Worm (Caenorhabditis elegans) whole organism, late embryonic: ENCODE results near the gene F59B10.4.

Experiments
- C08G9.2 ChIP-seq: sonication (generic microtip); optimal IDR thresholded peaks from 2 replicates; lab custom pipeline; 2016; ENCODE audit warnings: mild to moderate bottlenecking, missing genetic modification characterization, moderate library complexity, missing compliant biosample characterization
- C38D4.7 ChIP-seq: fragments of 200-800 bp; sonication (Bioruptor generic); optimal IDR thresholded peaks from 2 replicates; lab custom pipeline; 2018; ENCODE audit warnings: mild to moderate bottlenecking, missing genetic modification characterization, moderate library complexity, missing compliant biosample characterization
- F13H6.1 ChIP-seq: sonication (generic microtip); optimal IDR thresholded peaks from 2 replicates; lab custom pipeline; 2016; ENCODE audit warnings: missing genetic modification characterization, missing compliant biosample characterization
- K02D7.2 ChIP-seq: sonication (generic microtip); optimal IDR thresholded peaks from 2 replicates; lab custom pipeline; 2017; ENCODE audit warnings: mild to moderate bottlenecking, missing genetic modification characterization, missing compliant biosample characterization
- K09A11.1 ChIP-seq: sonication (generic microtip); optimal IDR thresholded peaks from 2 replicates; lab custom pipeline; 2017; ENCODE audit warnings: antibody characterized with exemption, mild to moderate bottlenecking, missing genetic modification characterization, missing compliant biosample characterization; ENCODE audit not compliant: insufficient read depth
- T23F11.4 ChIP-seq: fragments of 200-800 bp; sonication (Bioruptor generic); optimal IDR thresholded peaks from 2 replicates; lab custom pipeline; 2018; ENCODE audit warnings: mild to moderate bottlenecking, missing genetic modification characterization, missing compliant biosample characterization
- Y22D7AL.16 ChIP-seq: sonication (generic microtip); optimal IDR thresholded peaks from 2 replicates; lab custom pipeline; 2016; ENCODE audit warnings: missing genetic modification characterization, missing compliant biosample characterization
- ahr-1 ChIP-seq: sonication (generic microtip); optimal IDR thresholded peaks from 2 replicates; lab custom pipeline; 2016; ENCODE audit warnings: missing genetic modification characterization, missing compliant biosample characterization
- ceh-14 ChIP-seq: sonication (generic microtip); optimal IDR thresholded peaks from 2 replicates; lab custom pipeline; 2016; ENCODE audit warnings: missing genotype, missing genetic modification characterization, missing compliant biosample characterization
- ceh-18 ChIP-seq: sonication (generic microtip); optimal IDR thresholded peaks from 2 replicates; lab custom pipeline; 2016; ENCODE audit warnings: missing genetic modification characterization, missing compliant biosample characterization
- ceh-19 ChIP-seq: fragments of 200-800 bp; sonication (Bioruptor generic); optimal IDR thresholded peaks from 2 replicates; lab custom pipeline; 2018; ENCODE audit warnings: mild to moderate bottlenecking, missing genetic modification characterization, missing compliant biosample characterization
- ceh-2 ChIP-seq: sonication (generic microtip); optimal IDR thresholded peaks from 2 replicates; lab custom pipeline; 2016; ENCODE audit warnings: missing genotype, missing genetic modification characterization, missing compliant biosample characterization
- ceh-22 ChIP-seq: sonication (generic microtip); optimal IDR thresholded peaks from 2 replicates; lab custom pipeline; 2017; ENCODE audit warnings: missing biosample characterization, missing genetic modification characterization
- ceh-24 ChIP-seq: sonication (generic microtip); optimal IDR thresholded peaks from 2 replicates; lab custom pipeline; 2016; ENCODE audit warnings: mild to moderate bottlenecking, missing genetic modification characterization, missing compliant biosample characterization
- ceh-45 ChIP-seq: fragments of 200-800 bp; sonication (Bioruptor generic); IDR thresholded peaks from 2 replicates; pipeline ENCODE4 v1.3.6; 2022; ENCODE audit warnings: missing genetic modification reagents, missing genetic modification characterization, missing compliant biosample characterization
- ceh-48 ChIP-seq: sonication (generic microtip); optimal IDR thresholded peaks from 2 replicates; lab custom pipeline; 2016; ENCODE audit warnings: missing genetic modification characterization, inconsistent platforms, missing compliant biosample characterization
- ceh-9 ChIP-seq: sonication (generic microtip); optimal IDR thresholded peaks from 2 replicates; lab custom pipeline; 2016; ENCODE audit warnings: mild to moderate bottlenecking, missing genetic modification characterization, inconsistent platforms, missing compliant biosample characterization
- che-1 ChIP-seq: sonication (generic microtip); optimal IDR thresholded peaks from 2 replicates; lab custom pipeline; 2016; ENCODE audit warnings: mild to moderate bottlenecking, missing genetic modification characterization, missing compliant biosample characterization
- elt-4 ChIP-seq: sonication (generic microtip); optimal IDR thresholded peaks from 2 replicates; lab custom pipeline; 2016; ENCODE audit warnings: missing genetic modification characterization, missing compliant biosample characterization
- eyg-1 ChIP-seq: sonication (generic microtip); optimal IDR thresholded peaks from 2 replicates; lab custom pipeline; 2016; ENCODE audit warnings: missing genotype, missing genetic modification characterization, missing compliant biosample characterization
- gmeb-2 ChIP-seq: sonication (generic microtip); optimal IDR thresholded peaks from 2 replicates; lab custom pipeline; 2016; ENCODE audit warnings: missing genetic modification characterization, inconsistent platforms, missing compliant biosample characterization
- hlh-30 ChIP-seq: sonication (generic microtip); optimal IDR thresholded peaks from 2 replicates; lab custom pipeline; 2017; ENCODE audit warnings: antibody characterized with exemption, missing genetic modification characterization, missing compliant biosample characterization; ENCODE audit not compliant: insufficient read depth
- hlh-8 ChIP-seq: sonication (generic microtip); optimal IDR thresholded peaks from 2 replicates; lab custom pipeline; 2016; ENCODE audit warnings: missing genotype, missing genetic modification characterization, missing compliant biosample characterization
- lim-6 ChIP-seq: sonication (generic microtip); optimal IDR thresholded peaks from 2 replicates; lab custom pipeline; 2016; ENCODE audit warnings: missing genetic modification characterization, missing compliant biosample characterization
- lin-11 ChIP-seq: fragments of 200-800 bp; sonication (Bioruptor generic); optimal IDR thresholded peaks from 2 replicates; lab custom pipeline; 2018; ENCODE audit warnings: mild to moderate bottlenecking, missing genetic modification characterization, missing compliant biosample characterization
- madf-2 ChIP-seq: sonication (generic microtip); optimal IDR thresholded peaks from 2 replicates; lab custom pipeline; 2017; ENCODE audit warnings: missing genetic modification characterization, missing compliant biosample characterization
- mec-3 ChIP-seq: sonication (generic microtip); optimal IDR thresholded peaks from 2 replicates; lab custom pipeline; 2016; ENCODE audit warnings: borderline replicate concordance, missing genetic modification characterization, missing compliant biosample characterization
- nfya-1 ChIP-seq: sonication (generic microtip); optimal IDR thresholded peaks from 2 replicates; lab custom pipeline; 2017; ENCODE audit warnings: missing genetic modification characterization, mild to moderate bottlenecking, missing compliant biosample characterization, antibody characterized with exemption, moderate library complexity
- nhr-232 ChIP-seq: sonication (generic microtip); optimal IDR thresholded peaks from 2 replicates; lab custom pipeline; 2016; ENCODE audit warnings: missing genetic modification characterization, missing compliant biosample characterization
- pag-3 ChIP-seq: sonication (generic microtip); optimal IDR thresholded peaks from 2 replicates; lab custom pipeline; 2016; ENCODE audit warnings: missing compliant biosample characterization, missing genetic modification characterization, borderline replicate concordance
- pat-9 ChIP-seq: fragments of 200-800 bp; sonication (Bioruptor generic); optimal IDR thresholded peaks from 2 replicates; lab custom pipeline; 2018; ENCODE audit warnings: mild to moderate bottlenecking, missing genetic modification characterization, moderate library complexity, missing compliant biosample characterization
- pha-2 ChIP-seq: sonication (generic microtip); optimal IDR thresholded peaks from 2 replicates; lab custom pipeline; 2017; ENCODE audit warnings: mild to moderate bottlenecking, missing genetic modification characterization, missing compliant biosample characterization
- pqm-1 ChIP-seq: sonication (generic microtip); optimal IDR thresholded peaks from 2 replicates; lab custom pipeline; 2016; ENCODE audit warnings: missing genetic modification characterization, missing compliant biosample characterization
- ref-2 ChIP-seq: sonication (generic microtip); optimal IDR thresholded peaks from 2 replicates; lab custom pipeline; 2016; ENCODE audit warnings: missing genetic modification characterization, missing compliant biosample characterization
- sdc-2 ChIP-seq: sonication (generic microtip); optimal IDR thresholded peaks from 2 replicates; lab custom pipeline; 2016; ENCODE audit warnings: missing genotype, missing genetic modification characterization, missing compliant biosample characterization
- sox-4 ChIP-seq: sonication (generic microtip); optimal IDR thresholded peaks from 2 replicates; lab custom pipeline; 2017; ENCODE audit warnings: mild to moderate bottlenecking, missing genetic modification characterization, inconsistent platforms, missing compliant biosample characterization
- syd-9 ChIP-seq: sonication (generic microtip); optimal IDR thresholded peaks from 2 replicates; lab custom pipeline; 2016; ENCODE audit warnings: mild to moderate bottlenecking, missing genetic modification characterization, moderate library complexity, missing compliant biosample characterization
- tbx-2 ChIP-seq: sonication (generic microtip); optimal IDR thresholded peaks from 2 replicates; lab custom pipeline; 2016; ENCODE audit warnings: missing genetic modification characterization, missing compliant biosample characterization
- ttx-3 ChIP-seq: sonication (generic microtip); optimal IDR thresholded peaks from 2 replicates; lab custom pipeline; 2016; ENCODE audit warnings: missing genetic modification reagents, missing genetic modification characterization, missing compliant biosample characterization
- unc-3 ChIP-seq, 2 experiments: fragments of 200-800 bp in 1 of 2; sonication (Bioruptor generic) in 1 of 2; sonication (generic microtip) in 1 of 2; conservative IDR thresholded peaks in 1 of 2; optimal IDR thresholded peaks in 1 of 2; 2 replicates each; pipeline versions ENCODE4 v1.3.6 to Lab custom; 2016 to 2022; ENCODE audit warnings: missing compliant biosample characterization in 2 of 2, missing genetic modification characterization in 2 of 2, missing genetic modification reagents in 1 of 2
- unc-42 ChIP-seq: sonication (generic microtip); optimal IDR thresholded peaks from 2 replicates; lab custom pipeline; 2016; ENCODE audit warnings: missing genotype, missing genetic modification characterization, missing compliant biosample characterization
- unc-86 ChIP-seq: sonication (generic microtip); optimal IDR thresholded peaks from 2 replicates; lab custom pipeline; 2016; ENCODE audit warnings: missing genetic modification characterization, missing compliant biosample characterization
- zip-5 ChIP-seq: sonication (generic microtip); optimal IDR thresholded peaks from 2 replicates; lab custom pipeline; 2016; ENCODE audit warnings: missing genetic modification characterization, missing compliant biosample characterization

F59B10.4 gene

DNA sequence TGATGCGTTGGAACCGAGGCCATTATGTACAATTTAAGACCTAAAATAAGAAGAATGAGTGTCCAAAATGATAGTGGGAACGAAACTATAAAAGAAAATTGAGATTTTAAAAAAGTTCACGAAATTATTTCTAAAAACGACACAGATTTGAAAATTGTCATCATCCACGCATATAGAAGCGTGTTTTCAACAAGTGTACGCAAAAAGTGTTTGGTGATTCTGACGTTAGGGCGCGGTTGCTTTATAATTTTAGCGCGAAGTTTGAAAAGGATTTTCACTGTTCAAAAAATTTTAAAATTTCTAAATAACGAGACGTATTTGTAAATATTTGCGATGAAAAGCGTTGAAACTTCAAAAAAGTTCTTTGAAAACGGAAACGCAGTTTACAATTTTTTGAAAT, 44.5 kb upstream of the F59B10.4 start, which contains the start of gene cdc-48.1 (continued):
- TF ChIP-seq eyg-1, result no peak
- TF ChIP-seq che-1, result peak; percentile 51
- peak; percentile 100 for TF ChIP-seq unc-42 (tag; lab: Kevin White, UChicago)
- peak; percentile 79 for TF ChIP-seq sdc-2 (tag; lab: Kevin White, UChicago)
- peak; percentile 92 for TF ChIP-seq pat-9 (tag; lab: Kevin White, UChicago)
- peak; percentile 85 for TF ChIP-seq T23F11.4 (GFP tag; lab: Kevin White, UChicago)
- peak; percentile 79 for TF ChIP-seq K02D7.2
- TF ChIP-seq sox-4 (tag; lab: Kevin White, UChicago), result peak; percentile 68
- TF ChIP-seq pha-2 (tag; lab: Kevin White, UChicago), result peak; percentile 82
- no peak for TF ChIP-seq ceh-9 (tag; lab: Kevin White, UChicago)
- TF ChIP-seq pqm-1, result peak; percentile 77
- peak; percentile 68 for TF ChIP-seq ttx-3
- TF ChIP-seq ceh-22 (tag; lab: Kevin White, UChicago), result no peak
- TF ChIP-seq Y22D7AL.16 (tag; lab: Kevin White, UChicago), result peak; percentile 77
- peak; percentile 87 for TF ChIP-seq hlh-8 (tag; lab: Kevin White, UChicago)
- TF ChIP-seq syd-9, result peak; percentile 94
- TF ChIP-seq ceh-19, result peak; percentile 84
- peak; percentile 98 for TF ChIP-seq ceh-14
- TF ChIP-seq hlh-30 (tag; lab: Kevin White, UChicago), result peak; percentile 89
- TF ChIP-seq K09A11.1 (tag; lab: Kevin White, UChicago), result peak; percentile 90
- TF ChIP-seq ceh-24 (tag; lab: Kevin White, UChicago), result peak; percentile 57
- peak; percentile 85 for TF ChIP-seq F13H6.1 (tag; lab: Kevin White, UChicago)
- TF ChIP-seq ceh-18 (tag; lab: Kevin White, UChicago), result peak; percentile 100
- peak; percentile 99 for TF ChIP-seq tbx-2 (tag; lab: Kevin White, UChicago)
- peak; percentile 99 for TF ChIP-seq nfya-1 (tag; lab: Kevin White, UChicago)
- no peak for TF ChIP-seq nhr-232
- TF ChIP-seq pag-3 (tag; lab: Kevin White, UChicago), result peak; percentile 93
- TF ChIP-seq ceh-2 (tag; lab: Kevin White, UChicago), result peak; percentile 74
- TF ChIP-seq unc-3 (GFP tag; conservative IDR thresholded peaks at IDR 0.05; lab: Robert Waterston, UW), result peak; percentile 76
- peak; percentile 92 for TF ChIP-seq unc-3 (tag; optimal IDR thresholded peaks at IDR 0.05; lab: Kevin White, UChicago)
- TF ChIP-seq elt-4 (tag; lab: Kevin White, UChicago), result no peak
- peak; percentile 77 for TF ChIP-seq gmeb-2 (tag; lab: Kevin White, UChicago)
- peak; percentile 68; the same call in 1 of the 2 replicates for TF ChIP-seq ceh-45 (GFP tag; lab: Robert Waterston, UW)
- peak; percentile 81 for TF ChIP-seq madf-2 (tag; lab: Kevin White, UChicago)
- TF ChIP-seq ceh-48, result peak; percentile 81
- TF ChIP-seq C38D4.7 (GFP tag; lab: Kevin White, UChicago), result peak; percentile 46
- peak; percentile 70 for TF ChIP-seq lin-11 (tag; lab: Kevin White, UChicago)
- TF ChIP-seq C08G9.2 (tag; lab: Kevin White, UChicago), result peak; percentile 84

DNA sequence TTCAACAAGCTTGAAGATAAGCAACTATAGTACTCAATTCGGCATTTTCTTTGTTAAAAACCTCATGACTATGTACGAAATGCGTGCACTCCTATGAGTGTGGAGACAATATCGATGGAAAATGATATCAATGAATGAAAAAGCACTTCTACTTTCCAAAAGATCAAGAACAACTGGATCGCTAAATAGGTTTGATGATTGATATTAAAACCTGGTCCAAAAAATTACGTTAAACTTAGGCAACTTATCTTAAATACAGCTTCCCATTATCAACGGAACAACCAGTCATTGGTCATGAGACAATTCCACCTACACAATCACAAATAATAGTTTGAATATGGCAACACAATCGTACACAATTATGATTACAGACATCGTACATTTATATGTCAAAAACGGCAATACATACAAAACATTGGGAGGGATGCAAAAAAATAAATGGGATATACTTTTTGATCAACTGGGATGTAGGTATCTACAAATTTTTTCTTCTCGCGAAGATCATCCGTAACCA, 40.8 kb upstream of the F59B10.4 start:
- TF ChIP-seq C08G9.2 (tag; lab: Kevin White, UChicago), result no peak
- TF ChIP-seq ceh-24 (tag; lab: Kevin White, UChicago), result no peak
- TF ChIP-seq zip-5 (tag; lab: Kevin White, UChicago), result no peak
- TF ChIP-seq ref-2, result no peak
- TF ChIP-seq F13H6.1 (tag; lab: Kevin White, UChicago), result no peak
- TF ChIP-seq madf-2 (tag; lab: Kevin White, UChicago), result no peak
- no peak for TF ChIP-seq mec-3 (tag; lab: Kevin White, UChicago)
- TF ChIP-seq unc-86 (tag; lab: Kevin White, UChicago), result no peak
- TF ChIP-seq eyg-1, result no peak
- no peak for TF ChIP-seq lim-6 (tag; lab: Kevin White, UChicago)
- no peak for TF ChIP-seq K02D7.2
- no peak for TF ChIP-seq unc-42 (tag; lab: Kevin White, UChicago)
- no peak for TF ChIP-seq ahr-1 (tag; lab: Kevin White, UChicago)
